Fruit fly (Drosophila melanogaster): ENCODE data around the gene CG2887.

The CG2887 gene

DNA sequence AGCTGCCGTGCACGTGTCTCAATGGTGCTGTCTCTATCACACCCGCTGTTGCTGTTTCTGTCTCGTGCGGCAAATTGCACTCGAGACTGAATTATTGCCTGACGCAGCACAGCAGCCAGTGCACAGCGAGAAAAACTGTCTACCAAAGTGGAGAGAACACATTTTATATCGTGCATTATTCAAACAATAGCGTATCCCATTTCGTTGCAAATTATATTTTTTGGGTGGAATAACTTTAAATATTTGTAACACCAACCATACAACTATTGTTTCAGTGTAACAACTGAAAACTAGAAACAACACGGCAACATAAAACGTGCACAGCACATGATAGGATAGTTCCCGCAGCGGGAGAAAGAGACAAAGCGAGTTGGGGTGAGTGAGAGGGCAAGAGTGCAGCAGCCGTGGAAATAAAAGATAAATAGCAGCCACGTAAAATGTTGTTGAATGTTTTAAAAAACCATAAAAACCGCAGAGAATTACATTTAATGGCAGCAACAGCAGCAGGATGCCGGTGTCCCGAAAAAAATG lies 37.1 kb upstream of the CG2887 start (continued):
- TF ChIP-seq scrt (GFP tag; optimal IDR thresholded peaks at IDR 0.05) = no peak
- no peak for TF ChIP-seq CG3995 (GFP tag; optimal IDR thresholded peaks at IDR 0.05)
- no peak for TF ChIP-seq CG17912 (GFP tag; optimal IDR thresholded peaks at IDR 0.05)
- TF ChIP-seq Ada2b (GFP tag; IDR thresholded peaks at IDR 0.05) = peak; percentile 33; the same call in 1 of the 2 replicates
- no peak for TF ChIP-seq Ravus (GFP tag; IDR thresholded peaks at IDR 0.05)
- no peak for TF ChIP-seq CG11696 (GFP tag; IDR thresholded peaks at IDR 0.05)
- TF ChIP-seq lola (GFP tag; optimal IDR thresholded peaks at IDR 0.05) = peak in 1 of 3 experiments; percentile 81
- no peak for TF ChIP-seq dati (GFP tag; IDR thresholded peaks at IDR 0.05)
- no peak for TF ChIP-seq CG9817 (tag; optimal IDR thresholded peaks at IDR 0.05)
- TF ChIP-seq HLH4C (GFP tag; IDR thresholded peaks at IDR 0.05; ENCODE audit: partially characterized antibody) = no peak
- no peak for TF ChIP-seq CG12744 (GFP tag; optimal IDR thresholded peaks at IDR 0.05)
- no peak for TF ChIP-seq insv (GFP tag; optimal IDR thresholded peaks at IDR 0.05)
- no peak for TF ChIP-seq maf-S (GFP tag; optimal IDR thresholded peaks at IDR 0.05)
- no peak for TF ChIP-seq CG9876 (GFP tag; optimal IDR thresholded peaks at IDR 0.05)
- no peak for TF ChIP-seq sna (GFP tag; IDR thresholded peaks at IDR 0.05; ENCODE audit: partially characterized antibody)
- TF ChIP-seq CG10979 (tag; optimal IDR thresholded peaks at IDR 0.05) = peak; percentile 79
- 0 out of 3 replicates have a peak, but pooled peaks have one; percentile 13 for TF ChIP-seq ase (GFP tag; IDR thresholded peaks at IDR 0.05)
- no peak for TF ChIP-seq D (optimal IDR thresholded peaks at IDR 0.05)
- peak; percentile 54 for TF ChIP-seq D (GFP tag; optimal IDR thresholded peaks at IDR 0.05)
- peak; percentile 30 for TF ChIP-seq CG12236 (GFP tag; optimal IDR thresholded peaks at IDR 0.05)
- peak; percentile 88 for TF ChIP-seq CG15696 (tag; optimal IDR thresholded peaks at IDR 0.05)
- peak; percentile 23; the same call in 1 of the 2 replicates for TF ChIP-seq CG31224 (GFP tag; IDR thresholded peaks at IDR 0.05)
- TF ChIP-seq CG31365 (tag; optimal IDR thresholded peaks at IDR 0.05) = no peak
- TF ChIP-seq cato (GFP tag; optimal IDR thresholded peaks at IDR 0.05; ENCODE audit: borderline replicate concordance) = no peak
- no peak for TF ChIP-seq cad (GFP tag; optimal IDR thresholded peaks at IDR 0.05)
- no peak for TF ChIP-seq da (GFP tag; optimal IDR thresholded peaks at IDR 0.05)
- TF ChIP-seq Bteb2 (GFP tag; optimal IDR thresholded peaks at IDR 0.05) = no peak
- no peak for TF ChIP-seq CG18011 (GFP tag; optimal IDR thresholded peaks at IDR 0.05)
- TF ChIP-seq hbn (GFP tag; IDR thresholded peaks at IDR 0.05; ENCODE audit: partially characterized antibody) = no peak
- TF ChIP-seq CG33557 (GFP tag; optimal IDR thresholded peaks at IDR 0.05) = peak; percentile 29
- no peak for TF ChIP-seq CG16779 (GFP tag; IDR thresholded peaks at IDR 0.05)
- TF ChIP-seq CG15073 (GFP tag; optimal IDR thresholded peaks at IDR 0.05) = no peak
- TF ChIP-seq H15 (GFP tag; IDR thresholded peaks at IDR 0.05) = peak; percentile 34; the same call in 1 of the 3 replicates
- TF ChIP-seq Deaf1 (tag; optimal IDR thresholded peaks at IDR 0.05) = no peak
- no peak for TF ChIP-seq CG6791 (GFP tag; IDR thresholded peaks at IDR 0.05; ENCODE audit: partially characterized antibody)
- no peak for TF ChIP-seq CG31388 (GFP tag; optimal IDR thresholded peaks at IDR 0.05)
- no peak for TF ChIP-seq Fer1 (GFP tag; optimal IDR thresholded peaks at IDR 0.05)
- TF ChIP-seq peb (GFP tag; IDR thresholded peaks at IDR 0.05) = peak; percentile 36; the same call in 1 of the 2 replicates
- TF ChIP-seq gro (GFP tag; optimal IDR thresholded peaks at IDR 0.05) = no peak
- no peak for TF ChIP-seq CG11093 (GFP tag; IDR thresholded peaks at IDR 0.05)
- TF ChIP-seq CG4328 (GFP tag; optimal IDR thresholded peaks at IDR 0.05) = no peak
- TF ChIP-seq CG18262 (tag; optimal IDR thresholded peaks at IDR 0.05) = peak; percentile 84
- TF ChIP-seq onecut (GFP tag; IDR thresholded peaks at IDR 0.05) = peak; percentile 64
- no peak for TF ChIP-seq TFAM (GFP tag; optimal IDR thresholded peaks at IDR 0.05)
- TF ChIP-seq YL-1 (GFP tag; optimal IDR thresholded peaks at IDR 0.05) = no peak
- TF ChIP-seq gce (GFP tag; IDR thresholded peaks at IDR 0.05) = no peak
- no peak; the same call in 2 of the 3 replicates for TF ChIP-seq CG2199 (GFP tag; IDR thresholded peaks at IDR 0.05)
- TF ChIP-seq gsb-n (tag; optimal IDR thresholded peaks at IDR 0.05) = peak; percentile 4
- TF ChIP-seq ro (GFP tag; IDR thresholded peaks at IDR 0.05) = no peak
- TF ChIP-seq CG32532 (GFP tag; IDR thresholded peaks at IDR 0.05) = no peak
- no peak for TF ChIP-seq usp (GFP tag; optimal IDR thresholded peaks at IDR 0.05)
